Fruit fly (Drosophila melanogaster) whole organism, wandering third instar larva: ENCODE data around the gene CG31548.
A peak's percentile ranks its signal among the peaks of the same experiment; 100 is the strongest.

Experiments used
- Abd-B ChIP-seq: fragments of >200 bp; optimal IDR thresholded peaks from 2 replicates; lab custom pipeline; 2017; ENCODE audit warnings: missing biosample characterization, missing genetic modification characterization
- CG9705 ChIP-seq: fragments of 200-800 bp; sonication (Bioruptor generic); optimal IDR thresholded peaks from 2 replicates; lab custom pipeline; 2018; ENCODE audit warnings: missing biosample characterization, mild to moderate bottlenecking, missing genetic modification characterization
- CrebA ChIP-seq: fragments of 200-800 bp; sonication (Bioruptor generic); optimal IDR thresholded peaks from 2 replicates; lab custom pipeline; 2016; ENCODE audit warnings: missing biosample characterization, mild to moderate bottlenecking, missing genetic modification characterization, borderline replicate concordance
- Dif ChIP-seq: fragments of 200-275, 200-300 bp; sonication (Bioruptor generic); optimal IDR thresholded peaks from 2 replicates; lab custom pipeline; 2018; ENCODE audit warnings: missing biosample characterization, missing genetic modification characterization; ENCODE audit not compliant: partially characterized antibody
- GATAd ChIP-seq: sonication (Bioruptor generic); optimal IDR thresholded peaks from 2 replicates; lab custom pipeline; 2016; ENCODE audit warnings: missing biosample characterization, missing genetic modification characterization
- HLH106 ChIP-seq: fragments of 200-800 bp; optimal IDR thresholded peaks from 3 replicates; lab custom pipeline; 2019; ENCODE audit warnings: missing biosample characterization, mild to moderate bottlenecking, missing genetic modification characterization, moderate library complexity
- Hnf4 ChIP-seq: fragments of 200-800 bp; sonication (Bioruptor generic); optimal IDR thresholded peaks from 2 replicates; lab custom pipeline; 2016; ENCODE audit warnings: missing biosample characterization, mild to moderate bottlenecking, missing genetic modification characterization
- Hr83 ChIP-seq: fragments of 200-300 bp; sonication (Bioruptor generic); optimal IDR thresholded peaks from 2 replicates; lab custom pipeline; 2016; ENCODE audit warnings: missing biosample characterization, mild to moderate bottlenecking, missing genetic modification characterization, moderate library complexity; ENCODE audit not compliant: poor library complexity, severe bottlenecking
- Jra ChIP-seq: sonication (Bioruptor generic); optimal IDR thresholded peaks from 2 replicates; lab custom pipeline; 2016; ENCODE audit warnings: missing biosample characterization, missing genetic modification characterization
- Myc ChIP-seq: fragments of >200 bp; optimal IDR thresholded peaks from 2 replicates; lab custom pipeline; 2017
- OdsH ChIP-seq: fragments of 200-800 bp; sonication (Bioruptor generic); optimal IDR thresholded peaks from 2 replicates; lab custom pipeline; 2016; ENCODE audit warnings: missing biosample characterization, mild to moderate bottlenecking, missing genetic modification characterization
- Rel ChIP-seq, 2 experiments: fragments of 200-800 bp; sonication (Bioruptor generic) in 1 of 2; optimal IDR thresholded peaks; 2 replicates in 1 of 2; 3 replicates in 1 of 2; lab custom pipeline; 2016 to 2019; ENCODE audit warnings: mild to moderate bottlenecking in 2 of 2, missing biosample characterization in 2 of 2, missing genetic modification characterization in 2 of 2, moderate library complexity in 1 of 2
- Sp1 ChIP-seq: fragments of 200-800 bp; sonication (Bioruptor generic); optimal IDR thresholded peaks from 3 replicates; lab custom pipeline; 2019; ENCODE audit warnings: missing biosample characterization, mild to moderate bottlenecking, missing genetic modification characterization, moderate library complexity
- Vsx2 ChIP-seq: fragments of 200-300, 225-300 bp; sonication (Bioruptor generic); optimal IDR thresholded peaks from 2 replicates; lab custom pipeline; 2018; ENCODE audit warnings: missing biosample characterization, missing genetic modification characterization; ENCODE audit not compliant: partially characterized antibody
- br ChIP-seq: fragments of 200-800 bp; sonication (Bioruptor generic); optimal IDR thresholded peaks from 2 replicates; lab custom pipeline; 2016; ENCODE audit warnings: missing biosample characterization, missing genetic modification characterization
- brk ChIP-seq: fragments of 200-800 bp; sonication (Bioruptor generic); optimal IDR thresholded peaks from 2 replicates; lab custom pipeline; 2016; ENCODE audit warnings: missing biosample characterization, mild to moderate bottlenecking, missing genetic modification characterization
- foxo ChIP-seq, 2 experiments: fragments of 200-800 bp; sonication (Bioruptor generic); optimal IDR thresholded peaks; 2 replicates in 1 of 2; 3 replicates in 1 of 2; lab custom pipeline; 2016 to 2017; ENCODE audit warnings: missing biosample characterization in 2 of 2, missing genetic modification characterization in 2 of 2
- fru ChIP-seq: fragments of 200-800 bp; sonication (Bioruptor generic); optimal IDR thresholded peaks from 3 replicates; lab custom pipeline; 2016; ENCODE audit warnings: missing biosample characterization, mild to moderate bottlenecking, missing genetic modification characterization
- h ChIP-seq: fragments of 200-800 bp; sonication (Bioruptor generic); optimal IDR thresholded peaks from 3 replicates; lab custom pipeline; 2016; ENCODE audit warnings: missing biosample characterization, mild to moderate bottlenecking, missing genetic modification characterization
- jim ChIP-seq: fragments of 175-275, 200-325 bp; sonication (Bioruptor generic); optimal IDR thresholded peaks from 2 replicates; lab custom pipeline; 2016; ENCODE audit warnings: missing biosample characterization, mild to moderate bottlenecking, missing genetic modification characterization
- pan ChIP-seq: fragments of >200 bp; optimal IDR thresholded peaks from 2 replicates; lab custom pipeline; 2017
- psq ChIP-seq: fragments of 200-800 bp; sonication (Bioruptor generic); optimal IDR thresholded peaks from 3 replicates; lab custom pipeline; 2017; ENCODE audit warnings: missing biosample characterization, mild to moderate bottlenecking, missing genetic modification characterization, moderate library complexity
- rgr ChIP-seq: fragments of 200-800 bp; sonication (Bioruptor generic); optimal IDR thresholded peaks from 3 replicates; lab custom pipeline; 2016; ENCODE audit warnings: missing biosample characterization, mild to moderate bottlenecking, missing genetic modification characterization
- sage ChIP-seq: fragments of 200-800 bp; sonication (Bioruptor generic); optimal IDR thresholded peaks from 2 replicates; lab custom pipeline; 2016; ENCODE audit warnings: missing biosample characterization, mild to moderate bottlenecking, missing genetic modification characterization
- sv ChIP-seq: fragments of 200-800 bp; sonication (Bioruptor generic); optimal IDR thresholded peaks from 3 replicates; lab custom pipeline; 2016; ENCODE audit warnings: missing biosample characterization, missing genetic modification characterization
- woc ChIP-seq: sonication (Bioruptor generic); optimal IDR thresholded peaks from 2 replicates; lab custom pipeline; 2016; ENCODE audit warnings: missing biosample characterization, mild to moderate bottlenecking, missing genetic modification characterization

CG31548 gene

DNA sequence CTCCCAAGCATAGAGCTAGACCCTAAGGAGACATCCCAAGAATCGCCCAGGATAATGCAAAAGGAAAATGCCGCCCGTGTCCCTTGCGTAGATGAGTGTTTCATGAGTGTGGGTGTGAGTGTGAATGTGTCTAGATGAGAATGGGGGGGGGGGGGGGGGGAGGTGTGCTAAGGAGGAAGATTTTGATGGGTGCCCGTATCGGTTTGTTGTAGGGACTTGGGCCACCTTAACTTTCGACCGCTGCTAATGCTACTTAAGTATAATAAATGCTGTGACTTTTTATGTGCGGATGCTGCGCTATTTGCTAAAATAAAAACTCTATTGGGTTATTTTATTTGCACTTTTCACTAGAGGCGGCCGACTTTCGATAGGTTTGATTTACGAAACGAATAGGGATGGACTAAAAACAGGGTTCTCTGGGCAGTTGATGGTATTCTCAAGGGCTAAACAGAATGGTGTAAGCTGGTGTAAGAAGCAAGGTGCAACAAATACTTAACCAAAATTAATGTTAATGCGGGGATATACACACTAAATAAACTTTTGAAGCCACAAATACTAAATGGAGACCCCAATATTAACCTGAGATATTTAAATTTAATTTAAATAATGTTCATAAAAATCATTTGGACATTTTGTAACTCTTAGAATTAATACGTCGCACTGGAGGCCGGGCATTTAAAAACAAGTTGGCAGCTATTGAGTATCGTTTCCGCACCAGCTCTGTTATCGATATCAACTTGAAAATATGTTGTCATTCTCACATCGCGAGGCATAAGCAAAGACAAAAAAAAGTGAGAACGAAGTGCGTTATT lies 32.5 kb upstream of the CG31548 start, which contains the start of the genes Xe7 and Atg17 (continued):
- TF ChIP-seq Dif (GFP tag; lab: Kevin White, UChicago) = no peak
- peak; percentile 54 for TF ChIP-seq sage (GFP tag; lab: Kevin White, UChicago)
- peak; percentile 88 for TF ChIP-seq Hnf4 (GFP tag; lab: Kevin White, UChicago)
- TF ChIP-seq OdsH (GFP tag; lab: Kevin White, UChicago) = peak; percentile 86
- TF ChIP-seq brk (GFP tag; lab: Kevin White, UChicago) = peak; percentile 77
- TF ChIP-seq fru (GFP tag; lab: Kevin White, UChicago) = peak; percentile 89
- peak; percentile 89 for TF ChIP-seq sv
- no peak for TF ChIP-seq Abd-B (GFP tag; lab: Kevin White, UChicago)
- no peak for TF ChIP-seq pan (lab: Kevin White, UChicago)
- no peak for TF ChIP-seq Vsx2 (GFP tag; lab: Kevin White, UChicago)

dm6 chr3R:5660198-5660893 lies 23.7 kb upstream of the CG31548 start, which contains the start of gene Wdr33:
Gene Wdr33 (plus strand): TSS chr3R:5660635.
- TF ChIP-seq Sp1 (GFP tag; lab: Kevin White, UChicago) (peak; percentile 22), foxo (GFP tag; optimal IDR thresholded peaks at IDR 0.05; lab: Kevin White, UChicago) (peak in 1 of 2 experiments; percentile 51), CG9705 (GFP tag; lab: Kevin White, UChicago) (peak; percentile 49), HLH106 (tag; lab: Kevin White, UChicago) (peak; percentile 64), rgr (GFP tag; lab: Kevin White, UChicago) (peak; percentile 29), brk (GFP tag; lab: Kevin White, UChicago) (no peak), fru (GFP tag; lab: Kevin White, UChicago) (peak; percentile 22), Hr83 (GFP tag; lab: Kevin White, UChicago) (peak; percentile 34), sv (no peak), woc (GFP tag; lab: Kevin White, UChicago) (peak; percentile 45)

DNA sequence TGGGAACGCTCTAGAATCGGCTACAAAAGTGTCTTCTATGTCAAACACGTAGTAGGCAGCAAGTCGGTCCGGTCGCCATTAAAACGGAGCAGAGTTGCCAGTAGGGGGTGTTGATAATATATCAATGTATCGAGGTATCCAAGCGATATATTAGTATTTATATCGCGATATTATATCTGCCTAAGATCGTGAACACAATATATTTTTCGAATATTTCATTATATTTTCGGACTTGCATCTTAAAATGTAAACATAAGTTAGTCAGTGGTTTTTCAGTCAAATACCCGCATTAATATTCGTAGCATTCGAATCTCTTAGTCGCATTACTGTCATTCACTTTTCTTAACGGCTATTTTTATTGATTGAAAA lies 23.2 kb upstream of the CG31548 start, which contains the start of gene CG2182:
Gene CG2182 (minus strand): TSS at position 84 of the 369 bp plus-strand sequence.
- TF ChIP-seq GATAd (GFP tag; lab: Kevin White, UChicago) (no peak), h (GFP tag; lab: Kevin White, UChicago) (no peak), Myc (lab: Kevin White, UChicago) (no peak), jim (no peak), Sp1 (GFP tag; lab: Kevin White, UChicago) (no peak), pan (lab: Kevin White, UChicago) (no peak), Jra (GFP tag; lab: Kevin White, UChicago) (peak; percentile 6), fru (GFP tag; lab: Kevin White, UChicago) (no peak), Hr83 (GFP tag; lab: Kevin White, UChicago) (peak; percentile 36), Hnf4 (GFP tag; lab: Kevin White, UChicago) (peak; percentile 10), Vsx2 (GFP tag; lab: Kevin White, UChicago) (no peak)

- peak; percentile 2 for TF ChIP-seq rgr (GFP tag; lab: Kevin White, UChicago)
- TF ChIP-seq h (GFP tag; lab: Kevin White, UChicago) = peak; percentile 39
- peak in 1 of 2 experiments; percentile 20 for TF ChIP-seq foxo (GFP tag; optimal IDR thresholded peaks at IDR 0.05; lab: Kevin White, UChicago)
- peak; percentile 36 for TF ChIP-seq Hr83 (GFP tag; lab: Kevin White, UChicago)
- peak; percentile 3 for TF ChIP-seq psq
- no peak for TF ChIP-seq CrebA (GFP tag; lab: Kevin White, UChicago)
- peak; percentile 5 for TF ChIP-seq OdsH (GFP tag; lab: Kevin White, UChicago)
- TF ChIP-seq Rel (GFP tag; optimal IDR thresholded peaks at IDR 0.05; lab: Kevin White, UChicago) = no peak
- TF ChIP-seq Rel (tag; optimal IDR thresholded peaks at IDR 0.05; lab: Kevin White, UChicago) = no peak
- peak; percentile 15 for TF ChIP-seq Hnf4 (GFP tag; lab: Kevin White, UChicago)
- TF ChIP-seq fru (GFP tag; lab: Kevin White, UChicago) = peak; percentile 29
- TF ChIP-seq br (GFP tag; lab: Kevin White, UChicago) = no peak
Observed at dm6 chr3R:5658984-5659802, 22.5 kb upstream of the CG31548 start.
